Fruit fly (Drosophila melanogaster): ENCODE measurements around the gene alpha-Man-IIa.

Gene alpha-Man-IIa

DNA sequence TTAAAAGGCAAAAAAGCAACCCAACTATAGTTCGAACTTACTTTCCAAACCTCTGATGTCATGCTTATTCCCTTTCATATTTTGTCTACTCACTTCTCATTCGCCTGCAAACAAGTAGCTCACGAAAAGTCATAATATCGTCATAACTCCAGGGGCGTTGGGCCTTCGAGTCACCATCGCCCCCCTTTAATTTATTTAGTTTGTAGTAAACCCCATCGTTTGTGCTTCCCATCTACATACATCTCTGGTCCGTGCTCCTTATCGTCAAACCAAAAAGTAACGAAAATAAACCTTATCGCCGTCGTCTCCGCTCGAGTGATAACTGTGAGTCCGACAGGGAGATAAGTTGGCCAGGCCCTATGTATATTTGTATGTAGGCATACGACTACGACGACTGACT lies 16.6 kb downstream of the alpha-Man-IIa start (continued):
- TF ChIP-seq CrebB (tag; optimal IDR thresholded peaks at IDR 0.05), result peak; percentile 64
- peak; percentile 58 for TF ChIP-seq CG11723 (GFP tag; optimal IDR thresholded peaks at IDR 0.05)
- TF ChIP-seq chif (GFP tag; optimal IDR thresholded peaks at IDR 0.05), result peak; percentile 2 to 54
- no peak for TF ChIP-seq gt (GFP tag; IDR thresholded peaks at IDR 0.05)
- TF ChIP-seq sug (tag; optimal IDR thresholded peaks at IDR 0.05), result peak; percentile 91
- no peak for TF ChIP-seq CG6689 (GFP tag; IDR thresholded peaks at IDR 0.05)
- peak; percentile 79 for TF ChIP-seq CG14014 (GFP tag; IDR thresholded peaks at IDR 0.05)
- TF ChIP-seq CG13894 (tag; optimal IDR thresholded peaks at IDR 0.05), result peak; percentile 92
- TF ChIP-seq schlank (tag; optimal IDR thresholded peaks at IDR 0.05), result peak; percentile 72
- no peak for TF ChIP-seq CG32767 (GFP tag; IDR thresholded peaks at IDR 0.05)
- no peak for TF ChIP-seq CG7963 (GFP tag; IDR thresholded peaks at IDR 0.05; ENCODE audit: partially characterized antibody)
- TF ChIP-seq Sry-β (GFP tag; optimal IDR thresholded peaks at IDR 0.05), result no peak
- TF ChIP-seq CG30431 (GFP tag; optimal IDR thresholded peaks at IDR 0.05), result no peak
- no peak for TF ChIP-seq aop (GFP tag; IDR thresholded peaks at IDR 0.05)
- peak; percentile 68 for TF ChIP-seq seq (GFP tag; IDR thresholded peaks at IDR 0.05)
- peak; percentile 58 for TF ChIP-seq Bteb2 (GFP tag; optimal IDR thresholded peaks at IDR 0.05)
- peak; percentile 41 for TF ChIP-seq MTF-1 (GFP tag; optimal IDR thresholded peaks at IDR 0.05; ENCODE audit: borderline replicate concordance)
- no peak for TF ChIP-seq Nf-YC (tag; optimal IDR thresholded peaks at IDR 0.05)
- peak; percentile 92 for TF ChIP-seq lab (GFP tag; optimal IDR thresholded peaks at IDR 0.05)
- TF ChIP-seq CG7839 (tag; optimal IDR thresholded peaks at IDR 0.05), result peak; percentile 72
- no peak for TF ChIP-seq Ptx1 (GFP tag; IDR thresholded peaks at IDR 0.05)
- TF ChIP-seq gem (tag; optimal IDR thresholded peaks at IDR 0.05), result peak; percentile 63
- no peak for TF ChIP-seq stwl (tag; optimal IDR thresholded peaks at IDR 0.05)
- TF ChIP-seq sima (GFP tag; optimal IDR thresholded peaks at IDR 0.05), result peak; percentile 36
- peak; percentile 60; the same call in 1 of the 3 replicates for TF ChIP-seq CG34422 (GFP tag; IDR thresholded peaks at IDR 0.05)
- TF ChIP-seq CG9437 (GFP tag; optimal IDR thresholded peaks at IDR 0.05), result no peak
- TF ChIP-seq CG11504 (tag; optimal IDR thresholded peaks at IDR 0.05), result peak; percentile 70
- no peak for TF ChIP-seq trem (tag; optimal IDR thresholded peaks at IDR 0.05)
- TF ChIP-seq da (GFP tag; optimal IDR thresholded peaks at IDR 0.05), result no peak
- TF ChIP-seq CG8924 (tag; optimal IDR thresholded peaks at IDR 0.05), result peak; percentile 71
- no peak for TF ChIP-seq CG7745 (tag; optimal IDR thresholded peaks at IDR 0.05)
- TF ChIP-seq ssp (GFP tag; IDR thresholded peaks at IDR 0.05), result no peak
- TF ChIP-seq Sry-δ (GFP tag; optimal IDR thresholded peaks at IDR 0.05), result peak; percentile 16
- TF ChIP-seq cg (GFP tag; optimal IDR thresholded peaks at IDR 0.05), result no peak
- TF ChIP-seq fu2 (GFP tag; optimal IDR thresholded peaks at IDR 0.05), result peak; percentile 50
- TF ChIP-seq CG3065 (GFP tag; optimal IDR thresholded peaks at IDR 0.05), result peak; percentile 19
- no peak for TF ChIP-seq Asciz (GFP tag; optimal IDR thresholded peaks at IDR 0.05)
- TF ChIP-seq zen (tag; optimal IDR thresholded peaks at IDR 0.05), result no peak
- peak; percentile 97 for TF ChIP-seq Med (GFP tag)
- peak; percentile 76 for TF ChIP-seq Hand (GFP tag; optimal IDR thresholded peaks at IDR 0.05)
- peak; percentile 52; the same call in 1 of the 3 replicates for TF ChIP-seq Aef1 (GFP tag; IDR thresholded peaks at IDR 0.05)
- TF ChIP-seq Stat92E (GFP tag; optimal IDR thresholded peaks at IDR 0.05), result no peak
- TF ChIP-seq CG4404 (GFP tag; IDR thresholded peaks at IDR 0.05), result no peak
- TF ChIP-seq fru (optimal IDR thresholded peaks at IDR 0.05), result no peak
- peak; percentile 76 for TF ChIP-seq CHES-1-like (GFP tag; optimal IDR thresholded peaks at IDR 0.05)
- TF ChIP-seq insv (GFP tag; optimal IDR thresholded peaks at IDR 0.05), result no peak
- TF ChIP-seq CG10543 (GFP tag; optimal IDR thresholded peaks at IDR 0.05), result peak; percentile 86
- peak; percentile 89 for TF ChIP-seq row (GFP tag; IDR thresholded peaks at IDR 0.05)
- peak; percentile 87 for TF ChIP-seq Fer1 (GFP tag; optimal IDR thresholded peaks at IDR 0.05)
- peak; percentile 54 for TF ChIP-seq CG31365 (tag; optimal IDR thresholded peaks at IDR 0.05)
- no peak for TF ChIP-seq CG11695 (GFP tag; IDR thresholded peaks at IDR 0.05)
